Fruit fly (Drosophila melanogaster) whole organism, embryonic: ENCODE data around the gene Rgl.

ENCODE experiments used
- BtbVII ChIP-seq: fragments of 200-800 bp; sonication (Bioruptor generic); optimal IDR thresholded peaks from 3 replicates; lab custom pipeline; 2017; ENCODE audit warnings: missing biosample characterization, mild to moderate bottlenecking, missing genetic modification characterization
- CG10543 ChIP-seq: fragments of 200-800 bp; sonication (Bioruptor generic); optimal IDR thresholded peaks from 3 replicates; lab custom pipeline; 2017; ENCODE audit warnings: missing biosample characterization, mild to moderate bottlenecking, missing genetic modification characterization, moderate library complexity
- CG11504 ChIP-seq: fragments of 200-800 bp; sonication (Bioruptor generic); optimal IDR thresholded peaks from 3 replicates; lab custom pipeline; 2019; ENCODE audit warnings: missing biosample characterization, mild to moderate bottlenecking, missing genetic modification characterization, moderate library complexity
- CG1233 ChIP-seq: fragments of 200-800 bp; sonication (Bioruptor generic); optimal IDR thresholded peaks from 4 replicates; lab custom pipeline; 2018; ENCODE audit warnings: missing biosample characterization, mild to moderate bottlenecking, missing genetic modification characterization
- CG17359 ChIP-seq: fragments of 200-800 bp; sonication (Bioruptor generic); optimal IDR thresholded peaks from 3 replicates; lab custom pipeline; 2018; ENCODE audit warnings: missing biosample characterization, mild to moderate bottlenecking, missing genetic modification characterization, moderate library complexity
- CG18599 ChIP-seq: fragments of 200-800 bp; sonication (Bioruptor generic); optimal IDR thresholded peaks from 3 replicates; lab custom pipeline; 2017; ENCODE audit warnings: missing biosample characterization, missing genetic modification characterization, mild to moderate bottlenecking, moderate library complexity, missing genetic modification reagents
- CG3065 ChIP-seq: fragments of 200-800 bp; sonication (Bioruptor generic); optimal IDR thresholded peaks from 2 replicates; lab custom pipeline; 2016; ENCODE audit warnings: missing biosample characterization, missing genetic modification characterization
- CG32772 ChIP-seq: fragments of 200-800 bp; sonication (Bioruptor generic); IDR thresholded peaks from 2 replicates; pipeline ENCODE4 v1.3.6; 2022; ENCODE audit warnings: missing biosample characterization, missing genetic modification characterization
- CG3838 ChIP-seq: fragments of 200-800 bp; sonication (Bioruptor generic); optimal IDR thresholded peaks from 3 replicates; lab custom pipeline; 2016; ENCODE audit warnings: missing biosample characterization, missing genetic modification characterization
- CG6765 ChIP-seq: fragments of 200-800 bp; sonication (Bioruptor generic); optimal IDR thresholded peaks from 3 replicates; lab custom pipeline; 2017; ENCODE audit warnings: missing biosample characterization, mild to moderate bottlenecking, missing genetic modification characterization
- CG7987 ChIP-seq: fragments of 200-800 bp; sonication (Bioruptor generic); optimal IDR thresholded peaks from 2 replicates; lab custom pipeline; 2018; ENCODE audit warnings: missing biosample characterization, mild to moderate bottlenecking, missing genetic modification characterization, moderate library complexity
- D ChIP-seq, 2 experiments: fragments of 200-800 bp in 1 of 2; fragments of >200 bp in 1 of 2; sonication (Bioruptor generic) in 1 of 2; optimal IDR thresholded peaks; 2 replicates in 1 of 2; 3 replicates in 1 of 2; lab custom pipeline; 2017; ENCODE audit warnings: mild to moderate bottlenecking in 1 of 2, missing biosample characterization in 1 of 2, missing genetic modification characterization in 1 of 2, missing genetic modification reagents in 1 of 2
- Eip74EF ChIP-seq, 2 experiments: fragments of 200-800 bp in 1 of 2; fragments of >200 bp in 1 of 2; sonication (Bioruptor generic) in 1 of 2; optimal IDR thresholded peaks; 2 replicates each; lab custom pipeline; 2017 to 2019; ENCODE audit warnings: missing biosample characterization in 2 of 2, missing genetic modification characterization in 2 of 2, mild to moderate bottlenecking in 1 of 2, moderate library complexity in 1 of 2
- Ets65A ChIP-seq: fragments of 200-800 bp; sonication (Bioruptor generic); peaks from one replicate; lab custom pipeline; 2016; ENCODE audit warnings: missing biosample characterization, missing genetic modification characterization
- H15 ChIP-seq: fragments of 200-800 bp; sonication (Bioruptor generic); IDR thresholded peaks from 3 replicates; pipeline ENCODE4 v1.3.6; 2022; ENCODE audit warnings: missing biosample characterization, missing genetic modification characterization
- HLH3B ChIP-seq: fragments of 200-800 bp; sonication (Bioruptor generic); IDR thresholded peaks from 2 replicates; pipeline ENCODE4 v1.3.6; 2022; ENCODE audit warnings: missing biosample characterization, missing genetic modification characterization
- Hand ChIP-seq: fragments of 200-800 bp; sonication (Bioruptor generic); optimal IDR thresholded peaks from 2 replicates; lab custom pipeline; 2017; ENCODE audit warnings: mild to moderate bottlenecking, missing biosample characterization, missing genetic modification reagents, missing genetic modification characterization
- Hr3 ChIP-seq: fragments of 200-800 bp; sonication (Bioruptor generic); optimal IDR thresholded peaks from 3 replicates; lab custom pipeline; 2016; ENCODE audit warnings: missing biosample characterization, missing genetic modification characterization
- Hr78 ChIP-seq, 2 experiments: fragments of 200-800 bp in 1 of 2; fragments of >200 bp in 1 of 2; sonication (Bioruptor generic) in 1 of 2; optimal IDR thresholded peaks; 2 replicates each; lab custom pipeline; 2017 to 2019; ENCODE audit warnings: missing biosample characterization in 2 of 2, missing genetic modification characterization in 2 of 2, mild to moderate bottlenecking in 1 of 2, moderate library complexity in 1 of 2
- Kr ChIP-seq: fragments of 200-800 bp; sonication (Bioruptor generic); optimal IDR thresholded peaks from 2 replicates; lab custom pipeline; 2017; ENCODE audit warnings: missing biosample characterization, mild to moderate bottlenecking, missing genetic modification characterization
- Optix ChIP-seq: fragments of 200-800 bp; sonication (Bioruptor generic); IDR thresholded peaks from 3 replicates; pipeline ENCODE4 v1.3.6; 2022; ENCODE audit warnings: missing biosample characterization, missing genetic modification characterization
- Pdp1 ChIP-seq, 2 experiments: fragments of 200-800 bp; sonication (Bioruptor generic); optimal IDR thresholded peaks; 3 replicates each; lab custom pipeline; 2016; ENCODE audit warnings: missing biosample characterization in 2 of 2, missing genetic modification characterization in 2 of 2, mild to moderate bottlenecking in 1 of 2, moderate library complexity in 1 of 2
- Scr ChIP-seq: fragments of 200-800 bp; sonication (Bioruptor generic); IDR thresholded peaks from 2 replicates; pipeline ENCODE4 v1.3.6; 2022; ENCODE audit warnings: missing biosample characterization, missing genetic modification characterization; ENCODE audit not compliant: partially characterized antibody
- Trl ChIP-seq, 3 experiments: fragments of >200 bp in 2 of 3; fragments of 200-800 bp in 1 of 3; sonication (Bioruptor generic) in 1 of 3; optimal IDR thresholded peaks; 2 replicates in 1 of 3; 3 replicates in 2 of 3; lab custom pipeline; 2016 to 2017; ENCODE audit warnings: missing biosample characterization in 1 of 3, missing genetic modification characterization in 1 of 3
- bbx ChIP-seq: fragments of 200-800 bp; sonication (Bioruptor generic); IDR thresholded peaks from 2 replicates; pipeline ENCODE4 v1.3.6; 2022; ENCODE audit warnings: missing biosample characterization, missing genetic modification characterization; ENCODE audit not compliant: partially characterized antibody
- chn ChIP-seq: fragments of 200-800 bp; sonication (Bioruptor generic); optimal IDR thresholded peaks from 2 replicates; lab custom pipeline; 2016; ENCODE audit warnings: missing biosample characterization, missing genetic modification characterization
- cwo ChIP-seq: fragments of 200-800 bp; sonication (Bioruptor generic); optimal IDR thresholded peaks from 3 replicates; lab custom pipeline; 2017; ENCODE audit warnings: missing biosample characterization, missing genetic modification characterization, mild to moderate bottlenecking, moderate library complexity, missing genetic modification reagents
- da ChIP-seq: fragments of 200-800 bp; sonication (Bioruptor generic); optimal IDR thresholded peaks from 2 replicates; lab custom pipeline; 2016; ENCODE audit warnings: missing biosample characterization, missing genetic modification characterization
- dan ChIP-seq: fragments of 200-800 bp; sonication (Bioruptor generic); IDR thresholded peaks from 2 replicates; pipeline ENCODE4 v1.3.6; 2022; ENCODE audit warnings: missing biosample characterization, missing genetic modification characterization
- dm ChIP-seq: fragments of 200-800 bp; sonication (Bioruptor generic); optimal IDR thresholded peaks from 3 replicates; lab custom pipeline; 2016; ENCODE audit warnings: missing biosample characterization, missing genetic modification characterization
- gce ChIP-seq: fragments of 200-800 bp; sonication (Bioruptor generic); IDR thresholded peaks from 3 replicates; pipeline ENCODE4 v1.3.6; 2022; ENCODE audit warnings: missing biosample characterization, missing genetic modification characterization
- kni ChIP-seq: fragments of 200-800 bp; sonication (Bioruptor generic); optimal IDR thresholded peaks from 3 replicates; lab custom pipeline; 2017; ENCODE audit warnings: mild to moderate bottlenecking, missing biosample characterization, missing genetic modification reagents, missing genetic modification characterization
- maf-S ChIP-seq: fragments of 200-800 bp; sonication (Bioruptor generic); optimal IDR thresholded peaks from 2 replicates; lab custom pipeline; 2016; ENCODE audit warnings: missing biosample characterization, missing genetic modification characterization
- nom ChIP-seq: fragments of 200-800 bp; sonication (Bioruptor generic); optimal IDR thresholded peaks from 2 replicates; lab custom pipeline; 2017; ENCODE audit warnings: missing biosample characterization, missing genetic modification characterization, mild to moderate bottlenecking, moderate library complexity, missing genetic modification reagents
- rib ChIP-seq: fragments of 200-800 bp; sonication (Bioruptor generic); IDR thresholded peaks from 2 replicates; pipeline ENCODE4 v1.3.6; 2022; ENCODE audit warnings: missing biosample characterization, missing genetic modification characterization
- sens ChIP-seq: fragments of 200-800 bp; sonication (Bioruptor generic); peaks from one replicate; lab custom pipeline; 2016; ENCODE audit warnings: missing biosample characterization, missing genetic modification characterization
- sug ChIP-seq: fragments of 200-800 bp; optimal IDR thresholded peaks from 2 replicates; lab custom pipeline; 2019; ENCODE audit warnings: missing biosample characterization, mild to moderate bottlenecking, missing genetic modification characterization, moderate library complexity
- tap ChIP-seq: fragments of 200-800 bp; optimal IDR thresholded peaks from 3 replicates; lab custom pipeline; 2019; ENCODE audit warnings: missing biosample characterization, mild to moderate bottlenecking, missing genetic modification characterization, moderate library complexity
- tll ChIP-seq, 2 experiments: fragments of 200-800 bp in 1 of 2; fragments of >200 bp in 1 of 2; sonication (Bioruptor generic) in 1 of 2; optimal IDR thresholded peaks; 2 replicates each; lab custom pipeline; 2017 to 2019; ENCODE audit warnings: missing biosample characterization in 2 of 2, missing genetic modification characterization in 2 of 2, mild to moderate bottlenecking in 1 of 2, moderate library complexity in 1 of 2
- tna ChIP-seq: fragments of 200-800 bp; sonication (Bioruptor generic); IDR thresholded peaks from 2 replicates; pipeline ENCODE4 v1.3.6; 2022; ENCODE audit warnings: missing biosample characterization, missing genetic modification characterization; ENCODE audit not compliant: partially characterized antibody
- trem ChIP-seq: fragments of 200-800 bp; optimal IDR thresholded peaks from 3 replicates; lab custom pipeline; 2019; ENCODE audit warnings: missing biosample characterization, mild to moderate bottlenecking, missing genetic modification characterization, moderate library complexity
- twi ChIP-seq: fragments of 200-800 bp; optimal IDR thresholded peaks from 2 replicates; lab custom pipeline; 2019; ENCODE audit warnings: missing biosample characterization, mild to moderate bottlenecking, missing genetic modification characterization, moderate library complexity
- vfl ChIP-seq: fragments of 200-800 bp; sonication (Bioruptor generic); optimal IDR thresholded peaks from 2 replicates; lab custom pipeline; 2016; ENCODE audit warnings: missing biosample characterization, missing genetic modification characterization
- wor ChIP-seq: fragments of 200-800 bp; sonication (Bioruptor generic); IDR thresholded peaks from 2 replicates; pipeline ENCODE4 v1.3.6; 2022; ENCODE audit warnings: missing biosample characterization, missing genetic modification characterization
- z ChIP-seq: fragments of 200-800 bp; sonication (Bioruptor generic); IDR thresholded peaks from 3 replicates; pipeline ENCODE4 v1.3.6; 2022; ENCODE audit warnings: missing biosample characterization, missing genetic modification characterization
- zfh1 ChIP-seq: fragments of 200-800 bp; sonication (Bioruptor generic); IDR thresholded peaks from 3 replicates; pipeline ENCODE4 v1.3.6; 2022; ENCODE audit warnings: missing biosample characterization, missing genetic modification characterization

Gene Rgl

dm6 chr3L:13865484-13865883 lies 59.7 kb downstream of the Rgl start (continued):
- TF ChIP-seq CG6765: peak; percentile 18
- peak; percentile 51; the same call in 1 of the 3 replicates for TF ChIP-seq zfh1 (GFP tag; lab: Robert Waterston, UW)
- no peak for TF ChIP-seq kni
- peak; percentile 88 for TF ChIP-seq CG17359 (tag; lab: Kevin White, UChicago)
- peak; percentile 46 for TF ChIP-seq BtbVII (GFP tag; lab: Kevin White, UChicago)
- no peak for TF ChIP-seq Optix (GFP tag; lab: Robert Waterston, UW)
- no peak for TF ChIP-seq gce (GFP tag; lab: Robert Waterston, UW)
- peak; percentile 5 for TF ChIP-seq maf-S (GFP tag; lab: Kevin White, UChicago)
- no peak for TF ChIP-seq nom (GFP tag; lab: Kevin White, UChicago)
- peak; percentile 91 for TF ChIP-seq CG1233 (GFP tag; lab: Kevin White, UChicago)
- TF ChIP-seq Trl (optimal IDR thresholded peaks at IDR 0.05; lab: Kevin White, UChicago): no peak
- peak; percentile 30 for TF ChIP-seq Trl (GFP tag; optimal IDR thresholded peaks at IDR 0.05; lab: Kevin White, UChicago)
- TF ChIP-seq CG32772 (GFP tag; lab: Robert Waterston, UW): no peak
- TF ChIP-seq trem (tag; lab: Kevin White, UChicago): peak; percentile 61
- no peak for TF ChIP-seq Hr3 (GFP tag; lab: Kevin White, UChicago)
- TF ChIP-seq vfl (GFP tag; lab: Kevin White, UChicago): no peak
- TF ChIP-seq rib (GFP tag; lab: Robert Waterston, UW): no peak
- peak; percentile 1 for TF ChIP-seq da (GFP tag; lab: Kevin White, UChicago)
- no peak for TF ChIP-seq Hand (GFP tag; lab: Kevin White, UChicago)
- no peak for TF ChIP-seq dan
- TF ChIP-seq H15 (GFP tag; lab: Robert Waterston, UW): no peak
- no peak for TF ChIP-seq tna (GFP tag; lab: Robert Waterston, UW)

dm6 chr3L:13864568-13864967 lies 60.6 kb downstream of the Rgl start:
- TF ChIP-seq sens (GFP tag; lab: Kevin White, UChicago) (peak; percentile 48), HLH3B (GFP tag; lab: Robert Waterston, UW) (no peak), Ets65A (GFP tag; lab: Kevin White, UChicago) (peak; percentile 86)

- TF ChIP-seq twi (tag; lab: Kevin White, UChicago): peak; percentile 99
- peak; percentile 85 for TF ChIP-seq kni
- no peak for TF ChIP-seq Eip74EF (GFP tag; optimal IDR thresholded peaks at IDR 0.05; lab: Kevin White, UChicago)
- peak; percentile 15 for TF ChIP-seq Kr (GFP tag; lab: Kevin White, UChicago)
- peak; percentile 50 for TF ChIP-seq D (optimal IDR thresholded peaks at IDR 0.05; lab: Kevin White, UChicago)
- no peak for TF ChIP-seq D (GFP tag; optimal IDR thresholded peaks at IDR 0.05; lab: Kevin White, UChicago)
- peak; percentile 61 for TF ChIP-seq CG10543 (GFP tag; lab: Kevin White, UChicago)
- TF ChIP-seq CG11504 (tag; lab: Kevin White, UChicago): peak; percentile 3
- no peak for TF ChIP-seq wor (GFP tag; lab: Robert Waterston, UW)
- peak; percentile 95 for TF ChIP-seq z (GFP tag; lab: Robert Waterston, UW)
- peak; percentile 5 for TF ChIP-seq chn (GFP tag; lab: Kevin White, UChicago)
- TF ChIP-seq tll (GFP tag; optimal IDR thresholded peaks at IDR 0.05; lab: Kevin White, UChicago): peak in 1 of 2 experiments; percentile 37
- peak in 1 of 2 experiments; percentile 44 for TF ChIP-seq Hr78 (GFP tag; optimal IDR thresholded peaks at IDR 0.05; lab: Kevin White, UChicago)
- TF ChIP-seq cwo: peak; percentile 100
- peak; percentile 8 for TF ChIP-seq CG18599 (GFP tag; lab: Kevin White, UChicago)
- TF ChIP-seq bbx (GFP tag; lab: Robert Waterston, UW): 0 out of 2 replicates have a peak, but pooled peaks have one; percentile 28
- peak; percentile 94 for TF ChIP-seq sug (tag; lab: Kevin White, UChicago)
- TF ChIP-seq Pdp1 (GFP tag; optimal IDR thresholded peaks at IDR 0.05; lab: Kevin White, UChicago): peak in 1 of 2 experiments; percentile 97
- no peak for TF ChIP-seq CG3838 (GFP tag; lab: Kevin White, UChicago)
- 0 out of 2 replicates have a peak, but pooled peaks have one; percentile 13 for TF ChIP-seq Scr
- TF ChIP-seq CG3065 (GFP tag; lab: Kevin White, UChicago): peak; percentile 74
- peak; percentile 39 for TF ChIP-seq dm
- peak; percentile 93 for TF ChIP-seq CG7987 (GFP tag; lab: Kevin White, UChicago)
- TF ChIP-seq tap (tag; lab: Kevin White, UChicago): no peak
These were observed 61.8 kb downstream of the Rgl start for dm6 chr3L:13863365-13863775.
